Worm (Caenorhabditis elegans): ENCODE measurements around the gene C55B6.7.

C55B6.7 gene

DNA sequence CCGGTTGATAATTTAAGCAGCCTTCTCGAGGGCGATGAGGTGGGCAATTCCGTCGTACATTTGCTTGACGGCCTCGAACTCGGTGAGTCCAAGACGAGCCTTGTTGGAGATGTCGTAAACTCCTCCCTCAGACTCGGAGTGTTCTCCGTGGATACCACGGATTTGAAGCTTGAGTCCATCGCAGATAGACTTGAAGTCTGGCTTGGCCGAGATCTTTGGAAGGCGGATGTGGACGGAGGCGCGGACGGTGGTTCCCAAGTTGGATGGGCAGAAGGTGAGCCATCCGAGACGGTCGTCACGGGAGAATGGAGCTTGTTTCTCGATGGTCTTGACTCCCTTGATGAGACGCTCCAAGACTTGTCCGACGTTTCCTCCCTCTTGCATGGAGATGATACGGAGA is 39.1 kb upstream of the C55B6.7 start:
- no peak for TF ChIP-seq ceh-16 (tag; optimal IDR thresholded peaks at IDR 0.05)
- no peak for TF ChIP-seq peb-1 (tag; optimal IDR thresholded peaks at IDR 0.05)

DNA sequence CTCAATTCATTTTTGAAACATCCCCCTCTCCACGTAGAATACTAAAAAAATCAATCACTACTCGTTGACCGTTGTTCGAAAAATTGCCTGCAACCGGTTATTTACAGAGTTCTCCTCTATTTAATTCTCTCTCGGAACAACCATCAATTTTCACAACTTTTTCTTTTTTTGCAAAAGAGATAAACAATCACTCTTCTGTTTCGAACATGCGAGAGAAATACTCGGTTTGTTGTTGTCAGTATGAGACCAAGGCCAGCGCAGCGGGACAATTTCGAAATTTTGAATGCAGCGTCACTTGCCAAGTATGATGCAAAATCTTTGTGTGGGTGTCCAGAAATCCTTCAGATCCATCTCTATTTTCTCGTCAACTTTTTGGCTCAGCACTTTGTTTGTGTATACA is 38.5 kb upstream of the C55B6.7 start:
- TF ChIP-seq peb-1 (tag; optimal IDR thresholded peaks at IDR 0.05) (no peak), nhr-25 (tag; optimal IDR thresholded peaks at IDR 0.05) (peak; percentile 55), mab-5 (tag; optimal IDR thresholded peaks at IDR 0.05) (no peak), ceh-82 (tag; optimal IDR thresholded peaks at IDR 0.05) (no peak), sma-3 (GFP tag; optimal IDR thresholded peaks at IDR 0.05) (peak; percentile 19), sma-9 (GFP tag; optimal IDR thresholded peaks at IDR 0.05) (peak; percentile 56), sma-9 (tag; optimal IDR thresholded peaks at IDR 0.05) (no peak), C34F6.9 (tag; optimal IDR thresholded peaks at IDR 0.05) (peak; percentile 26), lin-11 (tag; optimal IDR thresholded peaks at IDR 0.05) (no peak), nhr-77 (tag; optimal IDR thresholded peaks at IDR 0.05) (no peak), nhr-129 (tag; optimal IDR thresholded peaks at IDR 0.05) (peak; percentile 85), ama-1 (optimal IDR thresholded peaks at IDR 0.05) (peak; percentile 13), R02D3.7 (tag; optimal IDR thresholded peaks at IDR 0.05) (no peak), nhr-6 (tag; optimal IDR thresholded peaks at IDR 0.05) (peak; percentile 48), crh-2 (tag; optimal IDR thresholded peaks at IDR 0.05) (peak; percentile 68), snpc-4 (tag; optimal IDR thresholded peaks at IDR 0.05) (no peak), aly-2 (tag; optimal IDR thresholded peaks at IDR 0.05) (peak; percentile 40), fos-1 (tag; optimal IDR thresholded peaks at IDR 0.05) (no peak), sem-4 (tag; optimal IDR thresholded peaks at IDR 0.05) (peak; percentile 59), lsy-2 (tag; optimal IDR thresholded peaks at IDR 0.05) (peak in 1 of 2 experiments; percentile 51), skn-1 (tag; optimal IDR thresholded peaks at IDR 0.05) (no peak), dmd-4 (tag; optimal IDR thresholded peaks at IDR 0.05) (no peak), zag-1 (tag; optimal IDR thresholded peaks at IDR 0.05) (peak; percentile 11), alr-1 (tag; optimal IDR thresholded peaks at IDR 0.05) (no peak), nhr-10 (tag; optimal IDR thresholded peaks at IDR 0.05) (no peak), ztf-1 (GFP tag; conservative IDR thresholded peaks at IDR 0.05) (no peak), ztf-4 (tag; optimal IDR thresholded peaks at IDR 0.05) (peak; percentile 8), F13H6.1 (tag; optimal IDR thresholded peaks at IDR 0.05) (peak; percentile 39), gmeb-1 (tag; optimal IDR thresholded peaks at IDR 0.05) (no peak), elt-1 (tag; optimal IDR thresholded peaks at IDR 0.05) (no peak), unc-39 (tag; optimal IDR thresholded peaks at IDR 0.05) (no peak), unc-55 (GFP tag; optimal IDR thresholded peaks at IDR 0.05) (no peak), mdl-1 (tag; optimal IDR thresholded peaks at IDR 0.05) (no peak), blmp-1 (tag; optimal IDR thresholded peaks at IDR 0.05; ENCODE audit: insufficient read depth) (peak; percentile 29), nhr-21 (tag; optimal IDR thresholded peaks at IDR 0.05) (no peak), ceh-16 (tag; optimal IDR thresholded peaks at IDR 0.05) (no peak), lin-13 (GFP tag; optimal IDR thresholded peaks at IDR 0.05) (peak; percentile 64), ZK546.5 (tag; optimal IDR thresholded peaks at IDR 0.05) (no peak), elt-3 (tag; optimal IDR thresholded peaks at IDR 0.05) (no peak)

DNA sequence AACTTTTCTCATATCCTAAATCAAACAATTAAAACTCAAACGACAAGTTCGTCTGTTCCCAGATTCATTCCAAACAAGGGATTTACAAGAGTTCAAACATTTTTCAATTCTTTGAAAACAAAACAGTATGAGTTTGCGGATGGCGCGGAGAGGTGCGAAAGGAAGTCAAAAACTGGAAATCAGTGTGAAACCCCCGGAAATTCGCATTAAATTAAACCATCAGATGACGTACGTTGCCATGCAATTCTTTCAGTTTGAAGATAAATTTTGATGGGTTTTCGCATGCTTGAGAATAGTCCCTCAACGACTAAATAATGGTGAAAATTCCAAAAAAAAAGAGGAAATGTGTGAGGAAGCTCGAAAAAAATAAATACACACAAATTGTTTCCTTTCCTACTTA is 37.6 kb upstream of the C55B6.7 start:
- no peak for TF ChIP-seq lin-13 (GFP tag; optimal IDR thresholded peaks at IDR 0.05)
- no peak for TF ChIP-seq gmeb-1 (tag; optimal IDR thresholded peaks at IDR 0.05)
- TF ChIP-seq sma-9 (GFP tag; optimal IDR thresholded peaks at IDR 0.05): no peak
- no peak for TF ChIP-seq sma-9 (tag; optimal IDR thresholded peaks at IDR 0.05)
- no peak for TF ChIP-seq sem-4 (tag; optimal IDR thresholded peaks at IDR 0.05)
- TF ChIP-seq C34F6.9 (tag; optimal IDR thresholded peaks at IDR 0.05): no peak
- no peak for TF ChIP-seq Y55F3AM.14 (GFP tag; optimal IDR thresholded peaks at IDR 0.05)

DNA sequence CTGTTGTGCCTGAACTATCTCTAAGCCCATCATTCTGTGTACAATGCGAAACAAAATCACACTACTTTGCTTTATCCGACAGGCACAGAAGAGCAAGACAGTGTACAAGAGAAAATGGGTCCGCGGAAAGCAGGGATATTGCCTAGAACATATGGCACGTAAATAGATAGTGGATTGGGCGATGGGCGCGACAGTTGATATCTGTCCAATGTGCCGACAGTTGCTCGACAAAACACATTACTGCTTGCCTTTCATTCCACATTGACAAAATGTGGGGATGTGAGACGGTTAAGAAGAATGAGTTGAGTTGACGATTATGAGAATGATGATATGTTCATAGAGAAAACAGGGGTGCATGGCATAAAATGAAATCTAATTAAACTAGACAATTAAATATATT is 33.2 kb upstream of the C55B6.7 start:
- no peak for TF ChIP-seq nhr-10 (tag; optimal IDR thresholded peaks at IDR 0.05)
- peak; percentile 29 for TF ChIP-seq nhr-129 (tag; optimal IDR thresholded peaks at IDR 0.05)
